Worm (Caenorhabditis elegans) whole organism, midembryonic: ENCODE results near the gene C28D4.7.

Experiments used
- T22C8.4 ChIP-seq: fragments of 200-800 bp; sonication (Bioruptor generic); IDR thresholded peaks from 2 replicates; pipeline ENCODE4 v1.3.6; 2022; ENCODE audit warnings: missing genetic modification characterization, missing compliant biosample characterization
- cog-1 ChIP-seq: sonication (generic microtip); optimal IDR thresholded peaks from 2 replicates; lab custom pipeline; 2016; ENCODE audit warnings: missing genetic modification characterization, missing compliant biosample characterization
- flt-1 ChIP-seq: fragments of 200-800 bp; sonication (Bioruptor generic); IDR thresholded peaks from 2 replicates; pipeline ENCODE4 v1.3.6; 2022; ENCODE audit warnings: missing genetic modification characterization, missing compliant biosample characterization
- med-1 ChIP-seq: sonication (generic microtip); optimal IDR thresholded peaks from 2 replicates; lab custom pipeline; 2017; ENCODE audit warnings: missing genetic modification characterization, mild to moderate bottlenecking, missing compliant biosample characterization, antibody characterized with exemption, missing genetic modification reagents; ENCODE audit not compliant: insufficient read depth
- ref-1 ChIP-seq: fragments of 200-800 bp; sonication (Bioruptor generic); conservative IDR thresholded peaks from 2 replicates; pipeline ENCODE4 v1.3.6; 2022; ENCODE audit warnings: missing genetic modification reagents, missing genetic modification characterization, missing compliant biosample characterization
- ztf-23 ChIP-seq: fragments of 200-800 bp; sonication (Bioruptor generic); IDR thresholded peaks from 2 replicates; pipeline ENCODE4 v1.3.6; 2022; ENCODE audit warnings: missing genetic modification reagents, missing genetic modification characterization, missing compliant biosample characterization
- ztf-29 ChIP-seq: fragments of 200-800 bp; sonication (Bioruptor generic); IDR thresholded peaks from 2 replicates; pipeline ENCODE4 v1.3.6; 2022; ENCODE audit warnings: missing genetic modification reagents, missing genetic modification characterization, missing compliant biosample characterization

DNA sequence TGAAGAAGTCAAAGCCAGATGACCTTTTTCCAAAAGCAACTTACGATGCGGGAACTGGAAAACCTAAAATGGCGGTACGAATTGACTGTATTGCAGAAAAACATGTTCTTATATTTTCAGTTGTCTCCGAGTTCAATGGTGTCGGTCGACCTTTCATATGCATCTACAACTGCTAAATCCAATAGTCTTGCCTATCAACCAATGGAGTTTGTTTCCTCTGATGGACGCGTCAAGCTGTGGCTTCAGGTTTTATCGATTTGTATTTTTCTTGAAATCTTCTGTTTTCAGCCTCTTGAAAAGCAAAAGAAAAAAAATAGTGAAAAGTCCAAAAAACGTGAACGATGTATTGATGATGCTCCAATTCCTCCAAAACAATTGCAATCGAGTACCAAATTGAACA lies 28.7 kb downstream of the C28D4.7 start:
- TF ChIP-seq med-1 (GFP tag; lab: Kevin White, UChicago) (no peak), cog-1 (tag; lab: Kevin White, UChicago) (no peak), T22C8.4 (GFP tag; lab: Robert Waterston, UW) (no peak), ztf-29 (GFP tag; lab: Robert Waterston, UW) (no peak), ztf-23 (no peak), flt-1 (GFP tag; lab: Robert Waterston, UW) (no peak), ref-1 (no peak)
